Worm (Caenorhabditis elegans): ENCODE measurements around the gene dmd-7.

dmd-7 gene

DNA sequence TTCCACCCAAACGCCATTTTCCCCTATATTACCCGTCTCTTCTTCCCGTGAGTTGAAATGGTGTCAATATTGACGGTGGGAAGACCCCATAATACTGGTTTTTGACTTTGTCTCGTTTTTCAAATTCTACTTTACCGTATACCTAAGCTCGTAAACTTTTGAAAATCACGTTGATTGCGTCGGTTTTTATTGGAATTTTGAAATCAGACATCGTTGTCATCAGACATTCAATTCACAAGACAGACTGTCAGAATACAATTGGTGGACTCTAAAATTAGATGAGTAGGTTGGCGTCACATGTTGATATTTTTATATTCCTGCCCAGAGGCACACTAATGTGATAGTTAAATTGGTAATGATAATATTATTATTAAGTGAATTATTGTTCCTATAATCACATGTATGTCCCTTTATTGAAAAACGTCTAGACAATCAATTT is 14.8 kb upstream of the dmd-7 start:
- TF ChIP-seq ztf-29 (GFP tag; IDR thresholded peaks at IDR 0.05) (no peak), flt-1 (GFP tag; IDR thresholded peaks at IDR 0.05) (no peak), ref-1 (GFP tag; conservative IDR thresholded peaks at IDR 0.05) (no peak), cog-1 (tag; optimal IDR thresholded peaks at IDR 0.05) (no peak), ztf-23 (GFP tag; IDR thresholded peaks at IDR 0.05) (no peak), klf-2 (GFP tag; conservative IDR thresholded peaks at IDR 0.05) (no peak), tab-1 (GFP tag; IDR thresholded peaks at IDR 0.05) (no peak), med-1 (GFP tag; optimal IDR thresholded peaks at IDR 0.05; ENCODE audit: insufficient read depth) (no peak), T22C8.4 (GFP tag; IDR thresholded peaks at IDR 0.05) (no peak)

DNA sequence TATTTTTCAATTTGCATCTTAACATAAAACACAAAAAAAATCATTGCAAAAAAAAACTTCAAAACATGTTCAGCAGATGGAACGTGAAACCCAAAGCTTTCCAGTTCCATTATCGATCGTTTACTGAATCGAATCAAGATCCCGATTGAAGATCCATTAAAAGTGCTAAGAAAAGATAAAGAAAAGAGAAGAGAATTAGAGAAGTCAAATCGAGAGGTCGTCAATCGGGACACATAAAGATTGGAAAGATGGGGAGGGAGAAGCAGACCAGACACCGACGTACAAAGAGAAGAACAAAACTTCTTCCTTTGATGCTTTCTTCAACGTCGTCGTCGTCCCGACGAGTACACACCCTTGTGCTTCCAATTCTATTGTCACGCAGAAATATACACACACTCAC is 13.8 kb upstream of the dmd-7 start:
- no peak for TF ChIP-seq klf-2 (GFP tag; conservative IDR thresholded peaks at IDR 0.05)
- no peak for TF ChIP-seq ztf-29 (GFP tag; IDR thresholded peaks at IDR 0.05)
- TF ChIP-seq T22C8.4 (GFP tag; IDR thresholded peaks at IDR 0.05): no peak
- TF ChIP-seq tab-1 (GFP tag; IDR thresholded peaks at IDR 0.05): no peak
- TF ChIP-seq med-1 (GFP tag; optimal IDR thresholded peaks at IDR 0.05; ENCODE audit: insufficient read depth): no peak
- no peak for TF ChIP-seq cog-1 (tag; optimal IDR thresholded peaks at IDR 0.05)
- no peak for TF ChIP-seq ref-1 (GFP tag; conservative IDR thresholded peaks at IDR 0.05)

DNA sequence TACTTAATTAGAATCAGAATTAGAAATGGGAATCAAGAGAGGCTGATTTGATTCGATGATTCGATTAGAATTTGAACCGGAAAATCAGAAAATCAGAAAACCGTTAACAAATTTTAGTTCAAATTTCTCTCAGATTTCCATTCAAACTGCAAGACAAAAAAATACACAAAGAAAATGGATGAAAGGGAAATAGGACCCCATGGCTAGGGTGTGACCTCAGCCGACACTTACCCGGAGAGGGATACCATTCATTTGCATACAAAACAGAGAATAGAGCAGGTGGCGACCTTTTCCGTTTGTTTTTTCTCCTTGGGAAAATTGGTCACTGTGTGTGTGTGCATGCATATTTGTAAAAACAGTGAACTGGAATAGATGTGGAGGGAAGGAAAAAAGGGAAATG is 12.8 kb upstream of the dmd-7 start:
- TF ChIP-seq flt-1 (GFP tag; IDR thresholded peaks at IDR 0.05): no peak
- TF ChIP-seq med-1 (GFP tag; optimal IDR thresholded peaks at IDR 0.05; ENCODE audit: insufficient read depth): no peak
- TF ChIP-seq T22C8.4 (GFP tag; IDR thresholded peaks at IDR 0.05): no peak
- TF ChIP-seq tab-1 (GFP tag; IDR thresholded peaks at IDR 0.05): no peak
- no peak for TF ChIP-seq ref-1 (GFP tag; conservative IDR thresholded peaks at IDR 0.05)
- TF ChIP-seq cog-1 (tag; optimal IDR thresholded peaks at IDR 0.05): no peak
- no peak for TF ChIP-seq ztf-29 (GFP tag; IDR thresholded peaks at IDR 0.05)
- TF ChIP-seq ztf-23 (GFP tag; IDR thresholded peaks at IDR 0.05): no peak
- TF ChIP-seq klf-2 (GFP tag; conservative IDR thresholded peaks at IDR 0.05): no peak

DNA sequence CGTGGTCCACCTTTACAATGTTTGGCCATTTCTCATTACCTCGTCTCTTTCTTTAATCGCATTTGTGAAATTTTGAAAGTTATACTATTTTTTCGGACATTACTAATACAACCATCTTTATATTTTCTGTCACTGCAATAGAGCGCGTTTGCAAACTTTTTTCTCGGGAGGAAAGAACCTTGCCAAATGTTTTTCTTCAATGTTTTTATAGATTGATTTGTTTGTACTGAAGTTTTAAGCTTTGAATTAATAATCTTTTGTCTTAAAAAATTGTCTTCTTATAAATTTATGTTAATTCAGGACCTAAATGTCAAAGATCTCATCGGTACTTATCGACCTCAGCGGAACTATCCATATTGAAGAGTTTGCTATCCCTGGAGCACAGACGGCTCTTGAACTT is 11.9 kb upstream of the dmd-7 start, which contains the start of gene K08B12.3:
K08B12.3 (plus strand) TSS at position 301 of the 400 bp plus-strand sequence.
- TF ChIP-seq ztf-23 (GFP tag; IDR thresholded peaks at IDR 0.05): no peak
- no peak for TF ChIP-seq klf-2 (GFP tag; conservative IDR thresholded peaks at IDR 0.05)
- no peak for TF ChIP-seq flt-1 (GFP tag; IDR thresholded peaks at IDR 0.05)
- no peak for TF ChIP-seq ztf-29 (GFP tag; IDR thresholded peaks at IDR 0.05)
- TF ChIP-seq ref-1 (GFP tag; conservative IDR thresholded peaks at IDR 0.05): no peak
- no peak for TF ChIP-seq tab-1 (GFP tag; IDR thresholded peaks at IDR 0.05)
- no peak for TF ChIP-seq T22C8.4 (GFP tag; IDR thresholded peaks at IDR 0.05)
- no peak for TF ChIP-seq cog-1 (tag; optimal IDR thresholded peaks at IDR 0.05)
- TF ChIP-seq med-1 (GFP tag; optimal IDR thresholded peaks at IDR 0.05; ENCODE audit: insufficient read depth): no peak

DNA sequence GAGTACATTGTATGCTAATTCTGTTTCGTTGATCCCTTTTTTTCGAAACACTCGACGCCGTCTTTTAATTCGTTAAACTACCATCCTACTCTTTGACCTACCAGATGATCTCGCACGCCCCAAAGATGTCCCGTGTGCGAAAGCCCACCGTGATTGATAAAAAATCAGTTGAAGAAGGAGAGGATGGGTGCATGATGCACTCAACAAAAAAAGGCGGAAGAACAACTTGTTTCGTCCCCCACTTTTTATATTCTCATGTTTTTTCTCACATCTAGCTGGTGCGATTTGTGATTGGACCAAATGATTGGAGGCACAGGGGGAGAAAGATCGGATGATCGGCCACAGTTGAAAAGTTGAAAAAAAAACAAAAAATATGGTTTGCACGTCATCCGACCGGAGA is 8.4 kb upstream of the dmd-7 start:
- TF ChIP-seq ref-1 (GFP tag; conservative IDR thresholded peaks at IDR 0.05): no peak
- no peak for TF ChIP-seq T22C8.4 (GFP tag; IDR thresholded peaks at IDR 0.05)
- no peak for TF ChIP-seq flt-1 (GFP tag; IDR thresholded peaks at IDR 0.05)
- no peak for TF ChIP-seq ztf-29 (GFP tag; IDR thresholded peaks at IDR 0.05)
- TF ChIP-seq tab-1 (GFP tag; IDR thresholded peaks at IDR 0.05): no peak
- TF ChIP-seq ztf-23 (GFP tag; IDR thresholded peaks at IDR 0.05): no peak
- TF ChIP-seq cog-1 (tag; optimal IDR thresholded peaks at IDR 0.05): no peak
- no peak for TF ChIP-seq med-1 (GFP tag; optimal IDR thresholded peaks at IDR 0.05; ENCODE audit: insufficient read depth)
- TF ChIP-seq klf-2 (GFP tag; conservative IDR thresholded peaks at IDR 0.05): no peak

DNA sequence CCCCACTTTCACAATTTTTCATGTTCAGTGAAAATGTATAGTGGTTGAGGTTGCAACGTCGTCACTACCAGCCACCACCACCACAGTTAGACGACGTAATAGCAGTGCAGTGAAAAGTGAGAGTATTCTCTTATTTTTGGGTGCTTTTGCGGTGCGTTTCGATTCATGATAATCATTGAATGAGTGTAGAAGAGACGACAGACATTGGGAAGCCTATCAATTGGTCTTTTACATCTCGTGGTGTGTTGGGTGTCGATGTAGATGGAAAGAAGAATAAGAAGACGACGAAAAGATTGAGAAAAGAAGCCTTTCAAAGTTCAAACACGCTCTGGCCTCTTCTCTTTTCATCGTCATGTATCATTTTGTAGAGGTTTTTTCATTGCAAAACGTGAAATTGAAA is 6.9 kb upstream of the dmd-7 start:
- TF ChIP-seq flt-1 (GFP tag; IDR thresholded peaks at IDR 0.05): no peak
- no peak for TF ChIP-seq tab-1 (GFP tag; IDR thresholded peaks at IDR 0.05)
- no peak for TF ChIP-seq cog-1 (tag; optimal IDR thresholded peaks at IDR 0.05)
- TF ChIP-seq ztf-23 (GFP tag; IDR thresholded peaks at IDR 0.05): no peak
- TF ChIP-seq ref-1 (GFP tag; conservative IDR thresholded peaks at IDR 0.05): no peak
- TF ChIP-seq klf-2 (GFP tag; conservative IDR thresholded peaks at IDR 0.05): no peak
- TF ChIP-seq ztf-29 (GFP tag; IDR thresholded peaks at IDR 0.05): no peak
- no peak for TF ChIP-seq med-1 (GFP tag; optimal IDR thresholded peaks at IDR 0.05; ENCODE audit: insufficient read depth)
- no peak for TF ChIP-seq T22C8.4 (GFP tag; IDR thresholded peaks at IDR 0.05)

DNA sequence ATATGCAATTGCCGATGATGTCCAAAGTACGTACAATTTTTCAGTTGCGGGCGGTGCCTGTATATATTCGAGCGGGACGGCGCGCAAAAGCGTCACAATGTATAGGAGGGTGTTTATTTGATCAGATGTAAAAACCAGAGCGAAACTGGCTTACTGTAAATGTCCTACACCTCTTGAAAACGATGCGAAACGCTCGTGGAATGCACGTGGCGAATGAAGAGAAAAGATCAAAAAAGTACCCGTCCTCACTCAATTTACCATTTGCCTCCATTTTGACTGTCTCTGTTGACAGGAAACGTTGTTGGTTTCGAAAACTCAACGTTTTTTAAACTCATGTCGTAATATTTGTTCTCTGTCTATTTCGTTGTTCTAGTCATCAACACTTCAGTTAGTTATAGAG is 6.0 kb upstream of the dmd-7 start:
- no peak for TF ChIP-seq ztf-29 (GFP tag; IDR thresholded peaks at IDR 0.05)

DNA sequence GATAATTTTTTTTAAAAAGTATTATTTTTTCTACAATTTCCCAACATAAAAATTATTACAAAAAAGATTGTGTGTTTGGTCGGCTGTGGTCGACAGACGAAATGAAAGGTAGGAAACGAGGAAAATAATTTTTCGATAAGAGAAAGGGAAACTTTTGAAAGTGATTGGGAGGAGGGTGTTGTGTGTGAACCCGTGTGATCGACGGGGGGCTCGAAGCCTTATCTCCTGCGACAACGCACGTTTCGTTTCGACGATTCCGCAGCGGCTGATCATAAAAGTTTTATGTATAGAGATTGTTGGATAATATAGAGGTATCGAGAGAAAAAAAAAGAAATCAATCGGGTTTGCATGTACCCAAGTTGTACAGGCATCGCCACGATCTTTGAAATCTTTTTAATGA is 3.5 kb upstream of the dmd-7 start:
- TF ChIP-seq ref-1 (GFP tag; conservative IDR thresholded peaks at IDR 0.05) (no peak), ztf-29 (GFP tag; IDR thresholded peaks at IDR 0.05) (no peak), T22C8.4 (GFP tag; IDR thresholded peaks at IDR 0.05) (no peak), ztf-23 (GFP tag; IDR thresholded peaks at IDR 0.05) (no peak), med-1 (GFP tag; optimal IDR thresholded peaks at IDR 0.05; ENCODE audit: insufficient read depth) (no peak), klf-2 (GFP tag; conservative IDR thresholded peaks at IDR 0.05) (no peak), cog-1 (tag; optimal IDR thresholded peaks at IDR 0.05) (no peak), tab-1 (GFP tag; IDR thresholded peaks at IDR 0.05) (no peak), flt-1 (GFP tag; IDR thresholded peaks at IDR 0.05) (no peak)

DNA sequence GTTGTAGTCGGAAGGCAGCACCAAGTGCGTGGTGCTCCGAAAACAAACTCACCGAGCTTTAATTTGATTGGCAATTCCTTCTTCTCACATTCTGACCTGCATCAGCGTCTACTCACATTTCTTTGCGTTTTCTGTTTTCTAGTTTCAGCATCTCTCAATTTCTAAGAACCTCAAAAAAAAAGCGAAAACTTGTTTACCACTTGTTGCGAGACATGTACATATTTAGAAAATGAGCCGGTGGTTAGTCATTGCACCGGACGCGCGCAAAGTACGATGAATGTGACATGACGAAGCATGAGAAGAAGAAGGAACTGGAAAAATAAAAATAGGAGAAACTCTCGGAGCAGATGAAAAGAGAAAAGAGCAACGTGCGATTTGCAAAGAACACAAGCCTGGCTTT is 2.1 kb upstream of the dmd-7 start:
- TF ChIP-seq tab-1 (GFP tag; IDR thresholded peaks at IDR 0.05): no peak
- no peak for TF ChIP-seq T22C8.4 (GFP tag; IDR thresholded peaks at IDR 0.05)
- TF ChIP-seq ztf-23 (GFP tag; IDR thresholded peaks at IDR 0.05): no peak
- no peak for TF ChIP-seq cog-1 (tag; optimal IDR thresholded peaks at IDR 0.05)

DNA sequence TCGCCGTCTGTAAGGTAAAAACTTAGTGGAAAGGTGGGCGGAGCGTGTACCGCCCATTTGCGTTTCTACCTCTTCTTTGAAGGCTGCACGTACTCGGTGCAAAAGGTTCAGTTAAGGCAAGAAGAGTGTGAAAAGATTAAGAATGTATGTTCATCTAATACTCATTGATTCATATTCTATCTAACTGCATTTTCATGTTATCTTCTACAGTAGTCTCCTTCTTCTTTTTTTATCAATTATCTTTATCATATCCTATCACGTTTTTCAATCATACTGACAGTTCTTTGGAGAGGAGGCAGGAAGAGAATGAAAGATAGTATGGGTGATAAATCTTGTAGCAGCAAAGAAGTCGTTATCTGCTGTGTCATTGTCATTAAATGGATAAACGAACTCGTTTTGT is 666 bp downstream of the dmd-7 start:
- TF ChIP-seq ref-1 (GFP tag; conservative IDR thresholded peaks at IDR 0.05) (no peak), cog-1 (tag; optimal IDR thresholded peaks at IDR 0.05) (no peak), klf-2 (GFP tag; conservative IDR thresholded peaks at IDR 0.05) (no peak), flt-1 (GFP tag; IDR thresholded peaks at IDR 0.05) (no peak), ztf-29 (GFP tag; IDR thresholded peaks at IDR 0.05) (no peak), med-1 (GFP tag; optimal IDR thresholded peaks at IDR 0.05; ENCODE audit: insufficient read depth) (no peak), ztf-23 (GFP tag; IDR thresholded peaks at IDR 0.05) (no peak), tab-1 (GFP tag; IDR thresholded peaks at IDR 0.05) (no peak), T22C8.4 (GFP tag; IDR thresholded peaks at IDR 0.05) (no peak)

All from whole organism, midembryonic.